Worm (Caenorhabditis elegans) whole organism, early embryonic: ENCODE results near the gene str-155.

Source experiments
- F13C5.2 ChIP-seq: sonication (generic microtip); optimal IDR thresholded peaks from 2 replicates; lab custom pipeline; 2017; ENCODE audit warnings: mild to moderate bottlenecking, missing genetic modification characterization, inconsistent platforms, missing compliant biosample characterization
- ama-1 ChIP-seq: fragments of 150-350 bp; optimal IDR thresholded peaks from 2 replicates; lab custom pipeline; 2014
- flt-1 ChIP-seq: fragments of 200-800 bp; sonication (Bioruptor generic); IDR thresholded peaks from 2 replicates; pipeline ENCODE4 v1.3.6; 2022; ENCODE audit warnings: missing genetic modification characterization, missing compliant biosample characterization
- scrt-1 ChIP-seq: fragments of 200-800 bp; sonication (Bioruptor generic); IDR thresholded peaks from 2 replicates; pipeline ENCODE4 v1.3.6; 2022; ENCODE audit warnings: missing genetic modification characterization, missing compliant biosample characterization
- sea-1 ChIP-seq: fragments of 200-800 bp; sonication (Bioruptor generic); conservative IDR thresholded peaks from 2 replicates; pipeline ENCODE4 v1.3.6; 2022; ENCODE audit warnings: missing genetic modification characterization, missing compliant biosample characterization
- tra-4 ChIP-seq: sonication (generic microtip); optimal IDR thresholded peaks from 2 replicates; lab custom pipeline; 2017; ENCODE audit warnings: missing genetic modification characterization, missing compliant biosample characterization

ce11 chrIV:4880634-4881033 lies 35.2 kb upstream of the str-155 start:
- TF ChIP-seq ama-1: peak; percentile 50
- TF ChIP-seq scrt-1 (GFP tag; lab: Robert Waterston, UW): no peak
- no peak for TF ChIP-seq flt-1 (GFP tag; lab: Robert Waterston, UW)
- TF ChIP-seq F13C5.2 (tag; lab: Kevin White, UChicago): peak; percentile 8
- TF ChIP-seq sea-1 (GFP tag; lab: Robert Waterston, UW): no peak
- no peak for TF ChIP-seq tra-4 (tag; lab: Kevin White, UChicago)
